Worm (Caenorhabditis elegans) whole organism, young adult: ENCODE measurements around the gene egl-46.

Source experiments
- B0035.1 ChIP-seq: sonication (generic microtip); optimal IDR thresholded peaks from 2 replicates; lab custom pipeline; 2016; ENCODE audit warnings: missing genetic modification characterization, mild to moderate bottlenecking, missing compliant biosample characterization, missing genotype, missing genetic modification reagents
- B0261.1 ChIP-seq: sonication (generic microtip); optimal IDR thresholded peaks from 2 replicates; lab custom pipeline; 2016; ENCODE audit warnings: mild to moderate bottlenecking, missing genetic modification characterization, moderate library complexity, missing compliant biosample characterization
- C06A6.2 ChIP-seq: fragments of 200-800 bp; sonication (Bioruptor generic); conservative IDR thresholded peaks from 2 replicates; pipeline ENCODE4 v1.3.6; 2022; ENCODE audit warnings: missing genetic modification characterization, missing compliant biosample characterization
- C17E4.6 ChIP-seq: fragments of 200-800 bp; sonication (Bioruptor generic); IDR thresholded peaks from 2 replicates; pipeline ENCODE4 v1.3.6; 2022; ENCODE audit warnings: missing genetic modification reagents, missing genetic modification characterization, missing compliant biosample characterization
- F33H1.4 ChIP-seq: fragments of 200-800 bp; sonication (Bioruptor generic); IDR thresholded peaks from 2 replicates; pipeline ENCODE4 v1.3.6; 2022; ENCODE audit warnings: missing genetic modification reagents, missing genetic modification characterization, missing compliant biosample characterization
- F52B5.7 ChIP-seq: sonication (generic microtip); optimal IDR thresholded peaks from 2 replicates; lab custom pipeline; 2016; ENCODE audit warnings: mild to moderate bottlenecking, missing genetic modification characterization, missing compliant biosample characterization
- F55B11.4 ChIP-seq: sonication (generic microtip); optimal IDR thresholded peaks from 2 replicates; lab custom pipeline; 2016; ENCODE audit warnings: missing compliant biosample characterization, missing genetic modification characterization, borderline replicate concordance; ENCODE audit not compliant: insufficient read depth
- F57C9.4 ChIP-seq: sonication (generic microtip); optimal IDR thresholded peaks from 2 replicates; lab custom pipeline; 2017; ENCODE audit warnings: mild to moderate bottlenecking, missing genetic modification characterization, missing compliant biosample characterization
- T26A5.8 ChIP-seq: sonication (generic microtip); optimal IDR thresholded peaks from 2 replicates; lab custom pipeline; 2016; ENCODE audit warnings: missing genetic modification characterization, missing compliant biosample characterization
- Y53F4B.3 ChIP-seq: fragments of 200-800 bp; sonication (Bioruptor generic); IDR thresholded peaks from 2 replicates; pipeline ENCODE4 v1.3.6; 2022; ENCODE audit warnings: missing genetic modification reagents, missing genetic modification characterization, missing compliant biosample characterization
- Y53G8AR.9 ChIP-seq: fragments of 200-800 bp; sonication (Bioruptor generic); conservative IDR thresholded peaks from 2 replicates; pipeline ENCODE4 v1.3.6; 2022; ENCODE audit warnings: missing genetic modification reagents, missing genetic modification characterization, missing compliant biosample characterization
- Y56A3A.18 ChIP-seq: fragments of 200-800 bp; sonication (Bioruptor generic); IDR thresholded peaks from 2 replicates; pipeline ENCODE4 v1.3.6; 2022; ENCODE audit warnings: missing genetic modification reagents, missing genetic modification characterization, missing compliant biosample characterization
- Y79H2A.3 ChIP-seq: fragments of 200-800 bp; sonication (Bioruptor generic); conservative IDR thresholded peaks from 2 replicates; pipeline ENCODE4 v1.3.6; 2022; ENCODE audit warnings: missing genetic modification reagents, missing genetic modification characterization, missing compliant biosample characterization
- attf-3 ChIP-seq: fragments of 200-800 bp; sonication (Bioruptor generic); conservative IDR thresholded peaks from 2 replicates; pipeline ENCODE4 v1.3.6; 2022; ENCODE audit warnings: missing genetic modification reagents, missing genetic modification characterization, missing compliant biosample characterization
- attf-5 ChIP-seq: fragments of 200-800 bp; sonication (Bioruptor generic); optimal IDR thresholded peaks from 2 replicates; lab custom pipeline; 2018; ENCODE audit warnings: mild to moderate bottlenecking, missing genetic modification characterization, missing compliant biosample characterization
- attf-6 ChIP-seq: fragments of 200-800 bp; sonication (Bioruptor generic); IDR thresholded peaks from 2 replicates; pipeline ENCODE4 v1.3.6; 2022; ENCODE audit warnings: missing genetic modification reagents, missing genetic modification characterization, missing compliant biosample characterization
- bed-1 ChIP-seq: fragments of 200-800 bp; sonication (Bioruptor generic); IDR thresholded peaks from 2 replicates; pipeline ENCODE4 v1.3.6; 2022; ENCODE audit warnings: missing genetic modification reagents, missing genetic modification characterization, missing compliant biosample characterization
- cebp-2 ChIP-seq: fragments of 200-800 bp; sonication (Bioruptor generic); IDR thresholded peaks from 2 replicates; pipeline ENCODE4 v1.3.6; 2022; ENCODE audit warnings: missing genetic modification characterization, missing compliant biosample characterization
- ceh-100 ChIP-seq: fragments of 200-800 bp; sonication (Bioruptor generic); IDR thresholded peaks from 2 replicates; pipeline ENCODE4 v1.3.6; 2022; ENCODE audit warnings: missing genetic modification reagents, missing genetic modification characterization, missing compliant biosample characterization
- ceh-58 ChIP-seq: fragments of 200-800 bp; sonication (Bioruptor generic); IDR thresholded peaks from 2 replicates; pipeline ENCODE4 v1.3.6; 2022; ENCODE audit warnings: missing genetic modification characterization, missing compliant biosample characterization
- ceh-79 ChIP-seq: sonication (generic microtip); optimal IDR thresholded peaks from 2 replicates; lab custom pipeline; 2017; ENCODE audit warnings: mild to moderate bottlenecking, missing genetic modification characterization, missing compliant biosample characterization
- dox-1 ChIP-seq: fragments of 200-800 bp; sonication (Bioruptor generic); IDR thresholded peaks from 2 replicates; pipeline ENCODE4 v1.3.6; 2022; ENCODE audit warnings: missing genetic modification reagents, missing genetic modification characterization, missing compliant biosample characterization
- dpff-1 ChIP-seq: sonication (generic microtip); optimal IDR thresholded peaks from 2 replicates; lab custom pipeline; 2017; ENCODE audit warnings: mild to moderate bottlenecking, missing genetic modification characterization, missing compliant biosample characterization
- egrh-3 ChIP-seq: fragments of 200-800 bp; sonication (Bioruptor generic); IDR thresholded peaks from 2 replicates; pipeline ENCODE4 v1.3.6; 2022; ENCODE audit warnings: missing genetic modification reagents, missing genetic modification characterization, missing compliant biosample characterization
- hlh-12 ChIP-seq: sonication (generic microtip); optimal IDR thresholded peaks from 2 replicates; lab custom pipeline; 2016; ENCODE audit warnings: missing genetic modification characterization, missing compliant biosample characterization
- hmg-20 ChIP-seq: fragments of 200-800 bp; sonication (Bioruptor generic); IDR thresholded peaks from 2 replicates; pipeline ENCODE4 v1.3.6; 2022; ENCODE audit warnings: missing genetic modification reagents, missing genetic modification characterization, missing compliant biosample characterization
- hrde-1 ChIP-seq: sonication (generic microtip); optimal IDR thresholded peaks from 2 replicates; lab custom pipeline; 2016; ENCODE audit warnings: missing genetic modification characterization, mild to moderate bottlenecking, missing compliant biosample characterization, moderate library complexity, missing genotype, missing genetic modification reagents, borderline replicate concordance
- lin-40 ChIP-seq: sonication (generic microtip); optimal IDR thresholded peaks from 2 replicates; lab custom pipeline; 2016; ENCODE audit warnings: missing genetic modification characterization, mild to moderate bottlenecking, missing compliant biosample characterization, missing genotype, missing genetic modification reagents
- lsy-27 ChIP-seq: sonication (generic microtip); optimal IDR thresholded peaks from 2 replicates; lab custom pipeline; 2017; ENCODE audit warnings: missing genetic modification characterization, mild to moderate bottlenecking, missing compliant biosample characterization, antibody characterized with exemption, missing genotype, borderline replicate concordance; ENCODE audit not compliant: insufficient read depth
- madf-10 ChIP-seq: sonication (generic microtip); optimal IDR thresholded peaks from 2 replicates; lab custom pipeline; 2016; ENCODE audit warnings: mild to moderate bottlenecking, missing genetic modification characterization, missing compliant biosample characterization
- nhr-80 ChIP-seq: sonication (generic microtip); optimal IDR thresholded peaks from 2 replicates; lab custom pipeline; 2016; ENCODE audit warnings: missing genetic modification characterization, missing compliant biosample characterization
- repo-1 ChIP-seq: sonication (generic microtip); optimal IDR thresholded peaks from 2 replicates; lab custom pipeline; 2017; ENCODE audit warnings: mild to moderate bottlenecking, missing genetic modification characterization, missing compliant biosample characterization
- sdz-38 ChIP-seq: sonication (generic microtip); optimal IDR thresholded peaks from 2 replicates; lab custom pipeline; 2016; ENCODE audit warnings: missing genotype, missing genetic modification characterization, missing compliant biosample characterization
- somi-1 ChIP-seq: fragments of 200-800 bp; sonication (Bioruptor generic); optimal IDR thresholded peaks from 2 replicates; lab custom pipeline; 2018; ENCODE audit warnings: mild to moderate bottlenecking, missing genetic modification characterization, missing compliant biosample characterization
- sptf-2 ChIP-seq: fragments of 200-800 bp; sonication (Bioruptor generic); optimal IDR thresholded peaks from 2 replicates; lab custom pipeline; 2018; ENCODE audit warnings: mild to moderate bottlenecking, missing genetic modification characterization, missing compliant biosample characterization
- ztf-22 ChIP-seq: fragments of 200-800 bp; sonication (Bioruptor generic); optimal IDR thresholded peaks from 2 replicates; lab custom pipeline; 2018; ENCODE audit warnings: mild to moderate bottlenecking, missing genetic modification characterization, moderate library complexity, missing compliant biosample characterization
- ztf-25 ChIP-seq: fragments of 200-800 bp; sonication (Bioruptor generic); IDR thresholded peaks from 2 replicates; pipeline ENCODE4 v1.3.6; 2022; ENCODE audit warnings: missing genetic modification reagents, missing genetic modification characterization, missing compliant biosample characterization
- ztf-26 ChIP-seq: sonication (generic microtip); optimal IDR thresholded peaks from 2 replicates; lab custom pipeline; 2017; ENCODE audit warnings: missing genetic modification characterization, missing compliant biosample characterization

egl-46 gene

DNA sequence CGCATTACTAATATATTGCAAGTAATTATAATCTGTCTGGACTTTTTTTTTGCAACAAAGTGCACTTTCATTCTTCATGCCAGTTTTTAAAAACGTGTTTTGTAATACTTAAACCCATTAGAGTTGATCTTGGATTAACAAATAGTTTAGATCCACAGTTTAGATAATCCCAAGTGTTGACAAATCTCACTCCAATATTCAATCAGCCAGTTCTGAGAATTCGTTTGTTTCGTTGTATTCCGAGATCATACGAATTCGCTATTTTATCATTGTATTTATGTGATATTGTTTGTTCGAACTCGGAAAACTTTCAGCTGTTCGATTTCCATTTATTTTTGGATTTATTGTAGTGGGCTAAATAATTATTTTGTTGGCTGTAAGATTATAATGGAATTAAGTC, 35.6 kb downstream of the egl-46 start:
- TF ChIP-seq ceh-58 (GFP tag; lab: Robert Waterston, UW) (no peak), attf-3 (GFP tag; lab: Robert Waterston, UW) (no peak), lsy-27 (tag; lab: Kevin White, UChicago) (no peak), madf-10 (tag; lab: Kevin White, UChicago) (no peak), ztf-26 (tag; lab: Kevin White, UChicago) (no peak), F55B11.4 (tag; lab: Kevin White, UChicago) (no peak), sdz-38 (no peak), cebp-2 (no peak), hlh-12 (tag; lab: Kevin White, UChicago) (no peak), dox-1 (GFP tag; lab: Robert Waterston, UW) (no peak), egrh-3 (GFP tag; lab: Robert Waterston, UW) (no peak), ceh-79 (no peak), hrde-1 (no peak), Y53G8AR.9 (GFP tag; lab: Robert Waterston, UW) (no peak), ceh-100 (GFP tag; lab: Robert Waterston, UW) (no peak)
- TF ChIP-seq, all 124 proteins: peak for 0

DNA sequence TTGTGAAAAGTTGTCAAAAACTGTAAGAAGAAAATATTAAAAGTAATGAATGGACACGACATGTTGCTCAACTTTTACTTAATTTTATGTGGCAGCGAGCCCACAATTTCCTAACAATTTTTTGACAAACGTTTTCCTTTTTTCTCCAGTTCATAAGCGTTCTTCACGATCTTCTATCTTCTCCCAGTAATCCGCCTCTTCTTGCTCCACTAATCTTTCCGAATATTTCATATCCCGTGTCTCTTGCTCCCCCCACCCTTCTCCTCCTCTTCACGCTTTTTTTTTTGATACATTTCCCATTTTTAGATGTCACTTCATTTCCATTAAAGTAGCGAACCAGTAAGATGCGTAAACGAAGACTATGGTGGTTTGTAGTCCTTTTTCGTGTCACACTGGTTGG, 48.4 kb downstream of the egl-46 start, which contains the start of gene scd-2:
Gene scd-2 (plus strand): TSS at position 301 of the 400 bp plus-strand sequence.
- TF ChIP-seq dpff-1 (tag; lab: Kevin White, UChicago) (no peak), nhr-80 (tag; lab: Kevin White, UChicago) (no peak), Y53F4B.3 (GFP tag; lab: Robert Waterston, UW) (no peak), repo-1 (no peak), attf-5 (GFP tag; lab: Kevin White, UChicago) (no peak), C17E4.6 (GFP tag; lab: Robert Waterston, UW) (no peak), B0035.1 (tag; lab: Kevin White, UChicago) (no peak), F57C9.4 (tag; lab: Kevin White, UChicago) (no peak), sptf-2 (GFP tag; lab: Kevin White, UChicago) (no peak), Y56A3A.18 (GFP tag; lab: Robert Waterston, UW) (no peak), ztf-25 (GFP tag; lab: Robert Waterston, UW) (no peak), C06A6.2 (GFP tag; lab: Robert Waterston, UW) (no peak), F33H1.4 (GFP tag; lab: Robert Waterston, UW) (no peak), hmg-20 (no peak), lin-40 (tag; lab: Kevin White, UChicago) (no peak), F52B5.7 (no peak)

DNA sequence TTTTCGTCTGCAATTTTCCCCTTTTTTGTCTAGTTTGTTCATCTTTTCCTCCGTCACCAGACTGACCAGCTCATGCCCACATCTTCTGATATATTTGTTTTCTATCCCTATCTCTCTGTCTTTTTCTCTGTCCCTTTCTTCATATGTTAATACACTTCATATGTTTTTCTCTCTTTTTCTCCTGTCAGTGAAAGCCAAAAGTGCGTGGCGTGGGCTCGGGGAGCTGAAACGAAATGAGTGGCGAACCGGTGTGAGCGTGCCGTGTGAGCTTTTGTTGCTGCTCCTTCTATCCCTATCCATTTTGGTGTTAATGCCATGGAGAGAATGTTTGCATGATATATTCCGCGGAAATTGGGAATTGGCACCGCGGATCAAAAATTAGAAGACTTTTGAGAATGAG, 49.5 kb downstream of the egl-46 start:
- TF ChIP-seq F55B11.4 (tag; lab: Kevin White, UChicago) (no peak), ceh-100 (GFP tag; lab: Robert Waterston, UW) (no peak), attf-6 (GFP tag; lab: Robert Waterston, UW) (no peak)

DNA sequence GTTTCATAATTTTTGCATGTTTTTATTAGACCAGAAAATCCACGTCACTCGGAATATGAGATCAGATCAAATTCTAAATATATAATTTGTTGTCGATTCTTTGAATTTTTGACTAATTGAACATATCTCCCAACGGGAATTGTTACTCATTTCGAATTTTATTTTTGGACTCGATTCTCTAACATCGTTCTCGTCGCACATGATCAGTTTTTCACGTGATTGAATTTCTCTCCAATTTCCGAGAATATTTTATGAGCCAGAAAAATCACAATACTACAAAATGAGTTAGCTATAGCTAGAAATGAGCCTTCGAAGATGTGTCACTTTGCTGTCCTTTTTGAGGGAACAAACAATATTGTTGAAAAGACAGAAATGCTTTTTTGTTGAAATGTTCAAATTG, 50.6 kb downstream of the egl-46 start:
- TF ChIP-seq B0261.1 (tag; lab: Kevin White, UChicago) (no peak), ztf-22 (no peak), C06A6.2 (GFP tag; lab: Robert Waterston, UW) (no peak), madf-10 (tag; lab: Kevin White, UChicago) (no peak), Y79H2A.3 (GFP tag; lab: Robert Waterston, UW) (no peak), somi-1 (GFP tag; lab: Kevin White, UChicago) (no peak), T26A5.8 (no peak), bed-1 (GFP tag; lab: Robert Waterston, UW) (no peak), F52B5.7 (no peak)
